Fruit fly (Drosophila melanogaster) whole organism, embryonic: ENCODE data around the gene Acp63F.

Source experiments
- Aef1 ChIP-seq: fragments of 200-800 bp; sonication (Bioruptor generic); IDR thresholded peaks from 3 replicates; pipeline ENCODE4 v1.3.6; 2022; ENCODE audit warnings: missing biosample characterization, missing genetic modification characterization
- B-H2 ChIP-seq: fragments of 200-800 bp; sonication (Bioruptor generic); optimal IDR thresholded peaks from 2 replicates; lab custom pipeline; 2018; ENCODE audit warnings: missing biosample characterization, mild to moderate bottlenecking, missing genetic modification characterization
- C15 ChIP-seq: fragments of 200-800 bp; sonication (Bioruptor generic); IDR thresholded peaks from 3 replicates; pipeline ENCODE4 v1.3.6; 2022; ENCODE audit warnings: missing biosample characterization, missing genetic modification characterization
- CG10321 ChIP-seq: fragments of 200-800 bp; sonication (Bioruptor generic); IDR thresholded peaks from 2 replicates; pipeline ENCODE4 v1.3.6; 2022; ENCODE audit warnings: missing biosample characterization, missing genetic modification characterization
- CG10431 ChIP-seq: fragments of 200-800 bp; sonication (Bioruptor generic); optimal IDR thresholded peaks from 3 replicates; lab custom pipeline; 2018; ENCODE audit warnings: missing biosample characterization, mild to moderate bottlenecking, missing genetic modification characterization
- CG10979 ChIP-seq: fragments of 200-800 bp; sonication (Bioruptor generic); optimal IDR thresholded peaks from 2 replicates; lab custom pipeline; 2018; ENCODE audit warnings: missing biosample characterization, mild to moderate bottlenecking, missing genetic modification characterization, moderate library complexity
- CG12219 ChIP-seq: fragments of 200-800 bp; sonication (Bioruptor generic); optimal IDR thresholded peaks from 3 replicates; lab custom pipeline; 2018; ENCODE audit warnings: missing biosample characterization, mild to moderate bottlenecking, missing genetic modification characterization
- CG12769 ChIP-seq: fragments of 200-800 bp; sonication (Bioruptor generic); optimal IDR thresholded peaks from 2 replicates; lab custom pipeline; 2019; ENCODE audit warnings: missing biosample characterization, mild to moderate bottlenecking, missing genetic modification characterization, moderate library complexity
- CG13287 ChIP-seq: fragments of 200-800 bp; sonication (Bioruptor generic); IDR thresholded peaks from 2 replicates; pipeline ENCODE4 v1.3.6; 2022; ENCODE audit warnings: missing biosample characterization, missing genetic modification characterization; ENCODE audit not compliant: partially characterized antibody
- CG14860 ChIP-seq: fragments of 200-800 bp; sonication (Bioruptor generic); IDR thresholded peaks from 3 replicates; pipeline ENCODE4 v1.3.6; 2022; ENCODE audit warnings: missing biosample characterization, missing genetic modification characterization; ENCODE audit not compliant: partially characterized antibody
- CG15601 ChIP-seq: fragments of 200-800 bp; sonication (Bioruptor generic); optimal IDR thresholded peaks from 3 replicates; lab custom pipeline; 2019; ENCODE audit warnings: missing biosample characterization, mild to moderate bottlenecking, missing genetic modification characterization, moderate library complexity
- CG2116 ChIP-seq: fragments of 200-800 bp; sonication (Bioruptor generic); optimal IDR thresholded peaks from 3 replicates; lab custom pipeline; 2018; ENCODE audit warnings: missing biosample characterization, mild to moderate bottlenecking, missing genetic modification characterization
- CG34224 ChIP-seq: fragments of 200-800 bp; sonication (Bioruptor generic); IDR thresholded peaks from 3 replicates; pipeline ENCODE4 v1.3.6; 2022; ENCODE audit warnings: missing biosample characterization, missing genetic modification characterization; ENCODE audit not compliant: partially characterized antibody
- CG34422 ChIP-seq: fragments of 200-800 bp; sonication (Bioruptor generic); IDR thresholded peaks from 3 replicates; pipeline ENCODE4 v1.3.6; 2022; ENCODE audit warnings: missing biosample characterization, missing genetic modification characterization
- CG3847 ChIP-seq: fragments of 200-800 bp; sonication (Bioruptor generic); IDR thresholded peaks from 2 replicates; pipeline ENCODE4 v1.3.6; 2022; ENCODE audit warnings: missing biosample characterization, missing genetic modification characterization
- CG4282 ChIP-seq: fragments of 200-800 bp; sonication (Bioruptor generic); optimal IDR thresholded peaks from 2 replicates; lab custom pipeline; 2016; ENCODE audit warnings: missing biosample characterization, missing genetic modification characterization
- CG4404 ChIP-seq: fragments of 200-800 bp; sonication (Bioruptor generic); IDR thresholded peaks from 2 replicates; pipeline ENCODE4 v1.3.6; 2022; ENCODE audit warnings: missing biosample characterization, missing genetic modification characterization
- CG6813 ChIP-seq: fragments of 200-800 bp; sonication (Bioruptor generic); optimal IDR thresholded peaks from 2 replicates; lab custom pipeline; 2017; ENCODE audit warnings: missing biosample characterization, missing genetic modification characterization, mild to moderate bottlenecking, moderate library complexity, missing genetic modification reagents
- CG7372 ChIP-seq: fragments of 200-800 bp; sonication (Bioruptor generic); IDR thresholded peaks from 2 replicates; pipeline ENCODE4 v1.3.6; 2022; ENCODE audit warnings: missing biosample characterization, missing genetic modification characterization
- Dad ChIP-seq: fragments of 200-800 bp; sonication (Bioruptor generic); optimal IDR thresholded peaks from 3 replicates; lab custom pipeline; 2016; ENCODE audit warnings: missing biosample characterization, missing genetic modification characterization
- Dip2 ChIP-seq: fragments of 200-800 bp; sonication (Bioruptor generic); IDR thresholded peaks from 2 replicates; pipeline ENCODE4 v1.3.6; 2022; ENCODE audit warnings: missing biosample characterization, missing genetic modification characterization
- Ets97D ChIP-seq: fragments of 200-800 bp; sonication (Bioruptor generic); optimal IDR thresholded peaks from 3 replicates; lab custom pipeline; 2016; ENCODE audit warnings: missing biosample characterization, missing genetic modification characterization
- HLH4C ChIP-seq: fragments of 200-800 bp; sonication (Bioruptor generic); IDR thresholded peaks from 3 replicates; pipeline ENCODE4 v1.3.6; 2022; ENCODE audit warnings: missing biosample characterization, missing genetic modification characterization; ENCODE audit not compliant: partially characterized antibody
- Hr51 ChIP-seq, 2 experiments: fragments of 200-800 bp; sonication (Bioruptor generic); optimal IDR thresholded peaks; 2 replicates in 1 of 2; 3 replicates in 1 of 2; lab custom pipeline; 2016 to 2018; ENCODE audit warnings: missing biosample characterization in 2 of 2, missing genetic modification characterization in 2 of 2, mild to moderate bottlenecking in 1 of 2, moderate library complexity in 1 of 2
- Myb ChIP-seq: fragments of 200-800 bp; sonication (Bioruptor generic); optimal IDR thresholded peaks from 2 replicates; lab custom pipeline; 2016; ENCODE audit warnings: missing biosample characterization, missing genetic modification characterization
- Oli ChIP-seq: fragments of 200-800 bp; sonication (Bioruptor generic); optimal IDR thresholded peaks from 2 replicates; lab custom pipeline; 2018; ENCODE audit warnings: missing biosample characterization, mild to moderate bottlenecking, missing genetic modification characterization, moderate library complexity
- Poxn ChIP-seq: fragments of 200-800 bp; sonication (Bioruptor generic); IDR thresholded peaks from 2 replicates; pipeline ENCODE4 v1.3.6; 2022; ENCODE audit warnings: missing biosample characterization, missing genetic modification characterization
- Six4 ChIP-seq: fragments of 200-800 bp; sonication (Bioruptor generic); optimal IDR thresholded peaks from 2 replicates; lab custom pipeline; 2016; ENCODE audit warnings: missing biosample characterization, missing genetic modification characterization
- Spps ChIP-seq: fragments of 200-800 bp; sonication (Bioruptor generic); optimal IDR thresholded peaks from 2 replicates; lab custom pipeline; 2018; ENCODE audit warnings: missing biosample characterization, mild to moderate bottlenecking, missing genetic modification characterization
- Xrp1 ChIP-seq: fragments of 200-800 bp; sonication (Bioruptor generic); IDR thresholded peaks from 2 replicates; pipeline ENCODE4 v1.3.6; 2022; ENCODE audit warnings: missing biosample characterization, missing genetic modification characterization
- YL-1 ChIP-seq: fragments of 200-800 bp; sonication (Bioruptor generic); optimal IDR thresholded peaks from 3 replicates; lab custom pipeline; 2017; ENCODE audit warnings: missing biosample characterization, mild to moderate bottlenecking, missing genetic modification characterization
- ash1 ChIP-seq: fragments of 200-800 bp; sonication (Bioruptor generic); optimal IDR thresholded peaks from 2 replicates; lab custom pipeline; 2018; ENCODE audit warnings: missing biosample characterization, mild to moderate bottlenecking, missing genetic modification characterization
- bsh ChIP-seq, 2 experiments: fragments of 200-800 bp; sonication (Bioruptor generic); optimal IDR thresholded peaks; 2 replicates each; lab custom pipeline; 2017 to 2018; ENCODE audit warnings: mild to moderate bottlenecking in 2 of 2, missing biosample characterization in 2 of 2, missing genetic modification characterization in 2 of 2, moderate library complexity in 1 of 2
- chinmo ChIP-seq: fragments of 200-800 bp; sonication (Bioruptor generic); IDR thresholded peaks from 4 replicates; pipeline ENCODE4 v1.3.6; 2022; ENCODE audit warnings: missing biosample characterization, missing genetic modification characterization; ENCODE audit not compliant: partially characterized antibody
- ci ChIP-seq: fragments of 200-800 bp; sonication (Bioruptor generic); IDR thresholded peaks from 3 replicates; pipeline ENCODE4 v1.3.6; 2022; ENCODE audit warnings: missing biosample characterization, missing genetic modification characterization
- ftz-f1 ChIP-seq: fragments of 200-800 bp; sonication (Bioruptor generic); optimal IDR thresholded peaks from 2 replicates; lab custom pipeline; 2016; ENCODE audit warnings: missing biosample characterization, missing genetic modification characterization
- fu2 ChIP-seq: fragments of 200-800 bp; sonication (Bioruptor generic); optimal IDR thresholded peaks from 2 replicates; lab custom pipeline; 2016; ENCODE audit warnings: missing biosample characterization, missing genetic modification characterization
- grau ChIP-seq: fragments of 200-800 bp; optimal IDR thresholded peaks from 3 replicates; lab custom pipeline; 2019; ENCODE audit warnings: missing biosample characterization, mild to moderate bottlenecking, missing genetic modification characterization, moderate library complexity
- hb ChIP-seq: fragments of 200-800 bp; sonication (Bioruptor generic); IDR thresholded peaks from 3 replicates; pipeline ENCODE4 v1.3.6; 2022; ENCODE audit warnings: missing biosample characterization, missing genetic modification characterization; ENCODE audit not compliant: partially characterized antibody
- jigr1 ChIP-seq: fragments of 200-800 bp; sonication (Bioruptor generic); IDR thresholded peaks from 3 replicates; pipeline ENCODE4 v1.3.6; 2022; ENCODE audit warnings: missing biosample characterization, missing genetic modification characterization
- jumu ChIP-seq: fragments of 200-800 bp; sonication (Bioruptor generic); optimal IDR thresholded peaks from 3 replicates; lab custom pipeline; 2016; ENCODE audit warnings: missing biosample characterization, missing genetic modification characterization
- ken ChIP-seq: fragments of 200-800 bp; sonication (Bioruptor generic); IDR thresholded peaks from 3 replicates; pipeline ENCODE4 v1.3.6; 2022; ENCODE audit warnings: missing biosample characterization, missing genetic modification characterization
- lilli ChIP-seq: fragments of 200-800 bp; sonication (Bioruptor generic); optimal IDR thresholded peaks from 3 replicates; lab custom pipeline; 2016; ENCODE audit warnings: missing biosample characterization, missing genetic modification characterization
- pros ChIP-seq: fragments of 200-800 bp; sonication (Bioruptor generic); optimal IDR thresholded peaks from 3 replicates; lab custom pipeline; 2019; ENCODE audit warnings: missing biosample characterization, mild to moderate bottlenecking, missing genetic modification characterization, moderate library complexity
- seq ChIP-seq: fragments of 200-800 bp; sonication (Bioruptor generic); IDR thresholded peaks from 2 replicates; pipeline ENCODE4 v1.3.6; 2022; ENCODE audit warnings: missing biosample characterization, missing genetic modification characterization
- sima ChIP-seq: fragments of 200-800 bp; sonication (Bioruptor generic); optimal IDR thresholded peaks from 2 replicates; lab custom pipeline; 2016; ENCODE audit warnings: missing biosample characterization, missing genetic modification characterization
- stc ChIP-seq: fragments of 200-800 bp; sonication (Bioruptor generic); IDR thresholded peaks from 2 replicates; pipeline ENCODE4 v1.3.6; 2022; ENCODE audit warnings: missing biosample characterization, missing genetic modification characterization
- tap ChIP-seq: fragments of 200-800 bp; optimal IDR thresholded peaks from 3 replicates; lab custom pipeline; 2019; ENCODE audit warnings: missing biosample characterization, mild to moderate bottlenecking, missing genetic modification characterization, moderate library complexity
- trem ChIP-seq: fragments of 200-800 bp; optimal IDR thresholded peaks from 3 replicates; lab custom pipeline; 2019; ENCODE audit warnings: missing biosample characterization, mild to moderate bottlenecking, missing genetic modification characterization, moderate library complexity
- trh ChIP-seq: fragments of 200-800 bp; sonication (Bioruptor generic); optimal IDR thresholded peaks from 2 replicates; lab custom pipeline; 2016; ENCODE audit warnings: missing biosample characterization, missing genetic modification characterization

The Acp63F gene

DNA sequence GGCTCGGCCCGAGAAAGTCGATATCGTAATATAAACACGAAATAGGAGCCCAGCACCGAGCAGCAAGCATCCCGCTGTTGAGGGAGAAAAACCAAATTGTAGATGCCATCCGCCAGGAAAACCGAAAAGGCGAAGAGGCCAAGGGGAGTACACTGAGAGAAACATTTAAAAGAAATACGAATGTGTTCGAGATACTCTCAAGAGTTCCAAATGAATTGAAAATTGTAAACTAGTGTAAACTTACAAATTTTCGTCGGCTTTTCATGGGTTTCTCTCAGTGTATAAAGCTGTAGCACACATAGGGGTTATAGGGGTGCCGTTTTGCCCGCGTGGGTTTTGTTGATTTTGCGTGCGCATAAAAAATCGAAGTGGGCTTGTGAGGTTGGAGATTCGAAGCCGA is 13.5 kb downstream of the Acp63F start (continued):
- TF ChIP-seq ken (GFP tag; lab: Robert Waterston, UW) (peak; percentile 39; the same call in 1 of the 3 replicates), CG12219 (peak; percentile 78), CG2116 (GFP tag; lab: Kevin White, UChicago) (peak; percentile 3), Oli (tag; lab: Kevin White, UChicago) (peak; percentile 67), Spps (tag; lab: Kevin White, UChicago) (no peak), tap (tag; lab: Kevin White, UChicago) (no peak), CG34422 (GFP tag; lab: Robert Waterston, UW) (peak; percentile 57; the same call in 2 of the 3 replicates), CG14860 (GFP tag; lab: Robert Waterston, UW) (no peak), Dip2 (GFP tag; lab: Robert Waterston, UW) (peak; percentile 26; the same call in 1 of the 2 replicates), bsh (GFP tag; optimal IDR thresholded peaks at IDR 0.05; lab: Kevin White, UChicago) (peak in 1 of 2 experiments; percentile 58), jigr1 (GFP tag; lab: Robert Waterston, UW) (no peak), CG4282 (peak; percentile 41), Poxn (GFP tag; lab: Robert Waterston, UW) (peak; percentile 49; the same call in 1 of the 2 replicates), CG34224 (no peak), CG7372 (GFP tag; lab: Robert Waterston, UW) (peak; percentile 47; the same call in 1 of the 2 replicates), sima (GFP tag; lab: Kevin White, UChicago) (peak; percentile 1), HLH4C (GFP tag; lab: Robert Waterston, UW) (no peak), trem (tag; lab: Kevin White, UChicago) (peak; percentile 4), stc (GFP tag; lab: Robert Waterston, UW) (0 out of 2 replicates have a peak, but pooled peaks have one; percentile 34), B-H2 (peak; percentile 92), CG13287 (GFP tag; lab: Robert Waterston, UW) (no peak), jumu (peak; percentile 60), ftz-f1 (GFP tag; lab: Kevin White, UChicago) (no peak), ash1 (no peak), Hr51 (GFP tag; optimal IDR thresholded peaks at IDR 0.05; lab: Kevin White, UChicago) (peak; percentile 69 to 79), Xrp1 (GFP tag; lab: Robert Waterston, UW) (peak; percentile 80), CG6813 (GFP tag; lab: Kevin White, UChicago) (peak; percentile 64), fu2 (GFP tag; lab: Kevin White, UChicago) (peak; percentile 70), Aef1 (GFP tag; lab: Robert Waterston, UW) (peak; percentile 83), hb (no peak), lilli (peak; percentile 90), CG10321 (0 out of 2 replicates have a peak, but pooled peaks have one; percentile 25), Dad (peak; percentile 49), CG4404 (GFP tag; lab: Robert Waterston, UW) (peak; percentile 58), Myb (peak; percentile 57), CG10979 (peak; percentile 22), ci (GFP tag; lab: Robert Waterston, UW) (peak; percentile 90), CG10431 (GFP tag; lab: Kevin White, UChicago) (no peak), pros (no peak), grau (tag; lab: Kevin White, UChicago) (peak; percentile 81), C15 (0 out of 3 replicates have a peak, but pooled peaks have one; percentile 59), CG12769 (tag; lab: Kevin White, UChicago) (peak; percentile 92), YL-1 (peak; percentile 14), chinmo (GFP tag; lab: Robert Waterston, UW) (no peak), Six4 (peak; percentile 34), CG15601 (tag; lab: Kevin White, UChicago) (peak; percentile 38), seq (GFP tag; lab: Robert Waterston, UW) (peak; percentile 74), CG3847 (GFP tag; lab: Robert Waterston, UW) (peak; percentile 78), trh (GFP tag; lab: Kevin White, UChicago) (no peak), Ets97D (peak; percentile 13)
